Worm (Caenorhabditis elegans): ENCODE measurements around the gene ascc-1.

ascc-1 gene

ce11 chrII:47280-47679, 10.2 kb upstream of the ascc-1 start, which contains the start of gene C23H3.5:
Gene C23H3.5, plus strand, starts transcription at chrII:47580.
- TF ChIP-seq Y5F2A.4 (GFP tag; optimal IDR thresholded peaks at IDR 0.05): no peak
- TF ChIP-seq ceh-28 (tag; optimal IDR thresholded peaks at IDR 0.05): no peak
- TF ChIP-seq unc-62 (GFP tag; optimal IDR thresholded peaks at IDR 0.05 in 1 of 2): no peak
- TF ChIP-seq unc-62 (tag; optimal IDR thresholded peaks at IDR 0.05): no peak
- TF ChIP-seq gei-8 (GFP tag; optimal IDR thresholded peaks at IDR 0.05): no peak
- no peak for TF ChIP-seq tag-97 (GFP tag; IDR thresholded peaks at IDR 0.05)
- TF ChIP-seq mxl-3 (GFP tag; optimal IDR thresholded peaks at IDR 0.05): no peak
- no peak for TF ChIP-seq daf-12 (tag; optimal IDR thresholded peaks at IDR 0.05)
- TF ChIP-seq duxl-1 (tag; optimal IDR thresholded peaks at IDR 0.05; ENCODE audit: poor library complexity): no peak
- no peak for TF ChIP-seq F37D6.2 (tag; optimal IDR thresholded peaks at IDR 0.05)
- no peak for TF ChIP-seq R02D3.7 (tag; optimal IDR thresholded peaks at IDR 0.05)

ce11 chrII:50862-51261, 6.6 kb upstream of the ascc-1 start:
- TF ChIP-seq dmd-6 (GFP tag; IDR thresholded peaks at IDR 0.05) (peak; percentile 25; the same call in 1 of the 2 replicates), pqm-1 (tag; optimal IDR thresholded peaks at IDR 0.05) (peak; percentile 42), hlh-11 (tag; optimal IDR thresholded peaks at IDR 0.05) (peak; percentile 53), nhr-77 (tag; optimal IDR thresholded peaks at IDR 0.05) (peak; percentile 53), T20F7.1 (GFP tag; optimal IDR thresholded peaks at IDR 0.05) (peak; percentile 6), madf-5 (GFP tag; IDR thresholded peaks at IDR 0.05) (0 out of 4 replicates have a peak, but pooled peaks of 1 of the 2 experiments have one; percentile 46), mdl-1 (tag; optimal IDR thresholded peaks at IDR 0.05) (no peak), nhr-28 (tag; optimal IDR thresholded peaks at IDR 0.05) (peak; percentile 76), ctbp-1 (GFP tag; IDR thresholded peaks at IDR 0.05) (no peak), mes-2 (tag; optimal IDR thresholded peaks at IDR 0.05; ENCODE audit: poor library complexity, severe bottlenecking) (peak; percentile 1), duxl-1 (tag; optimal IDR thresholded peaks at IDR 0.05; ENCODE audit: poor library complexity) (no peak), dve-1 (tag; optimal IDR thresholded peaks at IDR 0.05; ENCODE audit: insufficient read depth) (peak; percentile 45), ceh-82 (tag; optimal IDR thresholded peaks at IDR 0.05) (no peak)

DNA sequence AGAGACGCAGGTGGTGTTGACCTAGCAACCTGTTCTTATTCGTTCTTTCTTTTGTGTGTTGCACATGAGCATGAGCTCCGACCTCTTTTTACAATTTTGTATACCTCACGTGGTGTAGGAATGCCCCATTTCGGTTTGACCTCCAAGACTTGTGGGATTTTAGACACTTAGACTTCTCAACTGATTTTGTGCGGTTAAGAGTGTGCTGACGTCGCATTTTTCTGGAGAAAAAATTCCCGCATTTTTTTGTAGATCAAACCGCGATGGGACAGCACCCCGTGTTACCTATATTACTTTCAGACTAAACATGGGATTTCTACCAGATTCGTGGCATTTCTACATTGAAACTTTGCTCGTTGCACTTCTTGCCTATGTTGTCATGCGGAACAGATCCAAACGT, 6.1 kb upstream of the ascc-1 start, which contains the start of gene sptl-1:
sptl-1 (plus strand) TSS at position 301 of the 400 bp plus-strand sequence.
- no peak for TF ChIP-seq lim-7 (GFP tag; IDR thresholded peaks at IDR 0.05)
- peak; percentile 7 for TF ChIP-seq mes-2 (tag; optimal IDR thresholded peaks at IDR 0.05; ENCODE audit: poor library complexity, severe bottlenecking)

- TF ChIP-seq saeg-2 (GFP tag; IDR thresholded peaks at IDR 0.05) (no peak), hlh-30 (tag; optimal IDR thresholded peaks at IDR 0.05; ENCODE audit: insufficient read depth) (peak; percentile 33)
Observed at ce11 chrII:55204-55603, 2.3 kb upstream of the ascc-1 start, which contains the start of gene tre-5. Gene tre-5, minus strand, starts transcription at chrII:55304.

DNA sequence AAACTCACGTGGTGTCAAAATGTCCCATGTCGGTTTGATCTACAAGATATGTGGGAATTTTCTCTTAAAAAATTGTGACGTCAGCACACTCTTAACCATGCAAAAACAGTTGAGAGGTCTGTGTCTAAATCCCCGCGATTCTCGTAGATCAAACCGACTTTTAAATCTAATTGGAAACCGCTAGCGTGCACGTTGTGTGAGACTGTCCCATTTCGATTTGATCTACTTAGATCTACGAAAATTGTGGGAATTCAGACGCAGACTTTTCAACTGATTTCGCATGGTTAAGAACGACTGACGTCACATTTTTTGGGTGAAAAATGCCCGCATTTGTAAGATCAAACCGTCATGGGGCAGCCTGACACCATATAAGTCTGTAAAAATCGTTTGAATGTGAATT, 403 bp downstream of the ascc-1 start:
- 0 out of 2 replicates have a peak, but pooled peaks have one; percentile 9 for TF ChIP-seq dmd-8 (GFP tag; IDR thresholded peaks at IDR 0.05)
- 0 out of 2 replicates have a peak, but pooled peaks have one; percentile 3 for TF ChIP-seq dmd-6 (GFP tag; IDR thresholded peaks at IDR 0.05)
- TF ChIP-seq daf-12 (tag; optimal IDR thresholded peaks at IDR 0.05): no peak
- TF ChIP-seq vab-7 (GFP tag; IDR thresholded peaks at IDR 0.05): no peak
- no peak for TF ChIP-seq F10B5.3 (tag; optimal IDR thresholded peaks at IDR 0.05)
- TF ChIP-seq D1046.2 (GFP tag; IDR thresholded peaks at IDR 0.05): no peak
- TF ChIP-seq ama-1 (optimal IDR thresholded peaks at IDR 0.05): no peak
- TF ChIP-seq ceh-82 (tag; optimal IDR thresholded peaks at IDR 0.05): no peak
- peak in 1 of 2 experiments; percentile 78 for TF ChIP-seq unc-62 (GFP tag; optimal IDR thresholded peaks at IDR 0.05 in 1 of 2)
- no peak for TF ChIP-seq unc-62 (tag; optimal IDR thresholded peaks at IDR 0.05)
- no peak for TF ChIP-seq madf-9 (GFP tag; conservative IDR thresholded peaks at IDR 0.05)
- no peak for TF ChIP-seq set-16 (GFP tag; IDR thresholded peaks at IDR 0.05)
- TF ChIP-seq lim-7 (GFP tag; IDR thresholded peaks at IDR 0.05): no peak

Measured in whole organism, L4 larva.